Worm (Caenorhabditis elegans) whole organism, L1 larva: ENCODE data around the gene F58H1.2.

Experiments
- C16A3.4 ChIP-seq: fragments of 150-350 bp; optimal IDR thresholded peaks from 2 replicates; lab custom pipeline; 2014; ENCODE audit warnings: missing biosample characterization, missing genetic modification characterization
- C34B4.2 ChIP-seq: sonication (generic microtip); optimal IDR thresholded peaks from 2 replicates; lab custom pipeline; 2017; ENCODE audit warnings: mild to moderate bottlenecking, missing genetic modification characterization, missing compliant biosample characterization
- F16B12.6 ChIP-seq: fragments of 150-350 bp; optimal IDR thresholded peaks from 2 replicates; lab custom pipeline; 2014; ENCODE audit warnings: missing biosample characterization, missing genetic modification characterization
- Y116A8C.19 ChIP-seq: sonication (generic microtip); optimal IDR thresholded peaks from 2 replicates; lab custom pipeline; 2016; ENCODE audit warnings: missing compliant biosample characterization, missing genetic modification characterization, borderline replicate concordance
- blmp-1 ChIP-seq: fragments of 150-350 bp; optimal IDR thresholded peaks from 2 replicates; lab custom pipeline; 2014; ENCODE audit warnings: missing biosample characterization, missing genetic modification characterization
- ceh-82 ChIP-seq, 3 experiments: fragments of 150-350 bp in 1 of 3; sonication (generic microtip) in 2 of 3; optimal IDR thresholded peaks; 2 replicates each; lab custom pipeline; 2014 to 2017; ENCODE audit warnings: missing biosample characterization in 3 of 3, missing genetic modification characterization in 3 of 3
- dpl-1 ChIP-seq, 3 experiments: fragments of 150-350 bp in 2 of 3; sonication (generic microtip) in 1 of 3; optimal IDR thresholded peaks; 2 replicates each; lab custom pipeline; 2014 to 2017; ENCODE audit warnings: missing biosample characterization in 3 of 3, missing genetic modification characterization in 3 of 3, missing genetic modification reagents in 3 of 3
- efl-1 ChIP-seq, 4 experiments: fragments of 150-350 bp; optimal IDR thresholded peaks in 3 of 4; peaks in 1 of 4; 1 replicate in 1 of 4; 2 replicates in 3 of 4; lab custom pipeline; 2014; ENCODE audit warnings: missing biosample characterization in 2 of 4, missing genetic modification characterization in 2 of 4, missing genetic modification reagents in 2 of 4
- egl-27 ChIP-seq, 2 experiments: fragments of 150-350 bp in 1 of 2; sonication (generic microtip); optimal IDR thresholded peaks; 3 replicates each; lab custom pipeline; 2017 to 2018; ENCODE audit warnings: missing biosample characterization in 2 of 2, missing genetic modification characterization in 2 of 2, missing genetic modification reagents in 2 of 2
- elt-2 ChIP-seq: sonication (generic microtip); optimal IDR thresholded peaks from 2 replicates; lab custom pipeline; 2016; ENCODE audit warnings: missing genetic modification characterization, mild to moderate bottlenecking, inconsistent platforms, missing compliant biosample characterization, missing genetic modification reagents
- ets-5 ChIP-seq: fragments of 200-800 bp; sonication (Bioruptor generic); IDR thresholded peaks from 2 replicates; pipeline ENCODE4 v1.3.6; 2022; ENCODE audit warnings: missing genetic modification characterization, missing compliant biosample characterization
- fkh-4 ChIP-seq: sonication (generic microtip); optimal IDR thresholded peaks from 2 replicates; lab custom pipeline; 2016; ENCODE audit warnings: missing compliant biosample characterization, missing genetic modification characterization, borderline replicate concordance
- lin-14 ChIP-seq: fragments of 200-800 bp; sonication (Bioruptor generic); optimal IDR thresholded peaks from 2 replicates; lab custom pipeline; 2018; ENCODE audit warnings: mild to moderate bottlenecking, missing genetic modification characterization, moderate library complexity, missing compliant biosample characterization
- lin-35 ChIP-seq, 2 experiments: fragments of 150-350 bp; optimal IDR thresholded peaks; 2 replicates each; lab custom pipeline; 2014; ENCODE audit warnings: missing biosample characterization in 2 of 2, missing genetic modification characterization in 2 of 2, missing genetic modification reagents in 2 of 2
- lin-39 ChIP-seq: fragments of 150-350 bp; optimal IDR thresholded peaks from 2 replicates; lab custom pipeline; 2014; ENCODE audit warnings: missing biosample characterization, missing genetic modification reagents, missing genetic modification characterization
- lsy-2 ChIP-seq, 2 experiments: fragments of 150-350 bp; optimal IDR thresholded peaks; 2 replicates each; lab custom pipeline; 2014; ENCODE audit warnings: missing biosample characterization in 2 of 2, missing genetic modification characterization in 2 of 2
- mdl-1 ChIP-seq, 2 experiments: fragments of 150-350 bp; optimal IDR thresholded peaks; 2 replicates each; lab custom pipeline; 2014 to 2017; ENCODE audit warnings: missing biosample characterization in 2 of 2, missing genetic modification characterization in 2 of 2, inconsistent platforms in 1 of 2
- mef-2 ChIP-seq: fragments of 150-350 bp; optimal IDR thresholded peaks from 2 replicates; lab custom pipeline; 2014; ENCODE audit warnings: missing biosample characterization, missing genetic modification characterization
- mep-1 ChIP-seq: fragments of 150-350 bp; optimal IDR thresholded peaks from 2 replicates; lab custom pipeline; 2014; ENCODE audit warnings: missing biosample characterization, missing genetic modification characterization
- nhr-12 ChIP-seq: sonication (generic microtip); optimal IDR thresholded peaks from 2 replicates; lab custom pipeline; 2017; ENCODE audit warnings: missing biosample characterization, missing genetic modification characterization
- nhr-19 ChIP-seq: fragments of 200-800 bp; sonication (Bioruptor generic); conservative IDR thresholded peaks from 2 replicates; pipeline ENCODE4 v1.3.6; 2022; ENCODE audit warnings: missing genetic modification characterization, missing compliant biosample characterization
- nhr-20 ChIP-seq: sonication (generic microtip); optimal IDR thresholded peaks from 2 replicates; lab custom pipeline; 2016; ENCODE audit warnings: mild to moderate bottlenecking, missing genetic modification characterization, missing compliant biosample characterization
- nhr-237 ChIP-seq: fragments of 150-350 bp; optimal IDR thresholded peaks from 2 replicates; lab custom pipeline; 2014; ENCODE audit warnings: missing biosample characterization, missing genetic modification characterization
- nhr-47 ChIP-seq: sonication (generic microtip); optimal IDR thresholded peaks from 2 replicates; lab custom pipeline; 2016; ENCODE audit warnings: mild to moderate bottlenecking, missing genetic modification characterization, moderate library complexity, missing compliant biosample characterization
- nhr-71 ChIP-seq: sonication (generic microtip); optimal IDR thresholded peaks from 2 replicates; lab custom pipeline; 2016; ENCODE audit warnings: mild to moderate bottlenecking, missing genetic modification characterization, moderate library complexity, missing compliant biosample characterization
- nhr-76 ChIP-seq: sonication (generic microtip); optimal IDR thresholded peaks from 2 replicates; lab custom pipeline; 2017; ENCODE audit warnings: missing biosample characterization, missing genetic modification characterization
- nhr-85 ChIP-seq: sonication (generic microtip); peaks from one replicate; lab custom pipeline; 2016; ENCODE audit warnings: missing genetic modification characterization, inconsistent platforms, missing compliant biosample characterization
- pqm-1 ChIP-seq: sonication (generic microtip); optimal IDR thresholded peaks from 3 replicates; lab custom pipeline; 2017; ENCODE audit warnings: missing biosample characterization, missing genetic modification characterization
- rnt-1 ChIP-seq: sonication (generic microtip); optimal IDR thresholded peaks from 2 replicates; lab custom pipeline; 2016; ENCODE audit warnings: mild to moderate bottlenecking, missing genetic modification characterization, moderate library complexity, missing compliant biosample characterization
- snu-23 ChIP-seq: sonication (generic microtip); optimal IDR thresholded peaks from 2 replicates; lab custom pipeline; 2016; ENCODE audit warnings: missing genetic modification characterization, missing compliant biosample characterization
- swsn-7 ChIP-seq: sonication (generic microtip); optimal IDR thresholded peaks from 2 replicates; lab custom pipeline; 2016; ENCODE audit warnings: missing genetic modification characterization, missing compliant biosample characterization
- unc-62 ChIP-seq: fragments of 150-350 bp; optimal IDR thresholded peaks from 2 replicates; lab custom pipeline; 2014; ENCODE audit warnings: missing biosample characterization, missing genetic modification reagents, missing genetic modification characterization
- unc-86 ChIP-seq: sonication (generic microtip); optimal IDR thresholded peaks from 2 replicates; lab custom pipeline; 2016; ENCODE audit warnings: missing genetic modification characterization, missing compliant biosample characterization
- ztf-11 ChIP-seq, 2 experiments: sonication (generic microtip); optimal IDR thresholded peaks; 2 replicates each; lab custom pipeline; 2016 to 2017; ENCODE audit warnings: missing genetic modification characterization in 2 of 2, missing biosample characterization in 1 of 2, missing compliant biosample characterization in 1 of 2

F58H1.2 gene

ce11 chrV:11896322-11896898 lies 32.5 kb upstream of the F58H1.2 start:
- TF ChIP-seq efl-1 (optimal IDR thresholded peaks at IDR 0.05; lab: Kevin White, UChicago) = peak; percentile 75 to 94
- TF ChIP-seq efl-1 (GFP tag; optimal IDR thresholded peaks at IDR 0.05 in 1 of 2; lab: Kevin White, UChicago) = peak; percentile 76 to 97
- peak; percentile 76 for TF ChIP-seq F16B12.6 (tag; lab: Kevin White, UChicago)
- peak; percentile 14 to 49 for TF ChIP-seq lsy-2 (tag; optimal IDR thresholded peaks at IDR 0.05; lab: Kevin White, UChicago)
- peak; percentile 51 to 84 for TF ChIP-seq lin-35 (GFP tag; optimal IDR thresholded peaks at IDR 0.05; lab: Kevin White, UChicago)
- TF ChIP-seq nhr-20 (tag; lab: Kevin White, UChicago) = peak; percentile 81
- peak in 1 of 2 experiments; percentile 22 for TF ChIP-seq mdl-1 (tag; optimal IDR thresholded peaks at IDR 0.05; lab: Kevin White, UChicago)
- TF ChIP-seq swsn-7 (tag; lab: Kevin White, UChicago) = peak; percentile 18
- peak; percentile 33 for TF ChIP-seq nhr-19 (GFP tag; lab: Robert Waterston, UW)
- TF ChIP-seq snu-23 = peak; percentile 52
- TF ChIP-seq unc-86 (tag; lab: Kevin White, UChicago) = no peak
- TF ChIP-seq nhr-71 (tag; lab: Kevin White, UChicago) = peak; percentile 40
- no peak for TF ChIP-seq lin-39 (tag; lab: Kevin White, UChicago)
- peak; percentile 67 for TF ChIP-seq blmp-1 (tag; lab: Kevin White, UChicago)
- TF ChIP-seq lin-14 (GFP tag; lab: Kevin White, UChicago) = peak; percentile 73
- TF ChIP-seq nhr-85 (tag; lab: Kevin White, UChicago) = peak; percentile 41
- TF ChIP-seq nhr-47 (tag; lab: Kevin White, UChicago) = peak; percentile 5
- no peak for TF ChIP-seq elt-2 (tag; lab: Kevin White, UChicago)
- no peak for TF ChIP-seq ztf-11 (tag; optimal IDR thresholded peaks at IDR 0.05; lab: Kevin White, UChicago)
- TF ChIP-seq fkh-4 (tag; lab: Kevin White, UChicago) = no peak
- peak; percentile 69 to 82 (median 77) for TF ChIP-seq dpl-1 (GFP tag; optimal IDR thresholded peaks at IDR 0.05; lab: Kevin White, UChicago)
- peak; percentile 60 for TF ChIP-seq mep-1 (tag; lab: Kevin White, UChicago)
- no peak for TF ChIP-seq nhr-12 (tag; lab: Kevin White, UChicago)
- TF ChIP-seq mef-2 = no peak
- no peak for TF ChIP-seq unc-62
- TF ChIP-seq C16A3.4 = peak; percentile 20
- TF ChIP-seq ceh-82 (tag; optimal IDR thresholded peaks at IDR 0.05; lab: Kevin White, UChicago) = no peak
- no peak for TF ChIP-seq C34B4.2 (tag; lab: Kevin White, UChicago)
- no peak for TF ChIP-seq pqm-1 (tag; lab: Kevin White, UChicago)
- no peak for TF ChIP-seq egl-27 (tag; optimal IDR thresholded peaks at IDR 0.05; lab: Kevin White, UChicago)

ce11 chrV:11897604-11898003 lies 31.3 kb upstream of the F58H1.2 start:
- TF ChIP-seq rnt-1 (no peak), lin-14 (GFP tag; lab: Kevin White, UChicago) (peak; percentile 58), blmp-1 (tag; lab: Kevin White, UChicago) (peak; percentile 75), C16A3.4 (peak; percentile 14), ets-5 (GFP tag; lab: Robert Waterston, UW) (no peak), nhr-76 (no peak), nhr-85 (tag; lab: Kevin White, UChicago) (peak; percentile 53)
- TF ChIP-seq, all 84 proteins: peak for 4

- TF ChIP-seq dpl-1 (GFP tag; optimal IDR thresholded peaks at IDR 0.05; lab: Kevin White, UChicago) (no peak), blmp-1 (tag; lab: Kevin White, UChicago) (peak; percentile 87), Y116A8C.19 (no peak), nhr-237 (no peak)
Observed at ce11 chrV:11899149-11899548, 29.7 kb upstream of the F58H1.2 start, which contains the start of gene sma-1. TSS of gene sma-1 (plus strand) at chrV:11899449.

ce11 chrV:11900127-11900526 lies 28.8 kb upstream of the F58H1.2 start:
- TF ChIP-seq nhr-47 (tag; lab: Kevin White, UChicago) (no peak), elt-2 (tag; lab: Kevin White, UChicago) (peak; percentile 18)
